Fruit fly (Drosophila melanogaster): Measurements from ENCODE around the gene CG13689.

Gene CG13689

dm6 chr2L:568030-568429 is 34.6 kb upstream of the CG13689 start, which contains the start of the genes Nle and Sf3b1 (continued):
- TF ChIP-seq CG1233 (GFP tag; optimal IDR thresholded peaks at IDR 0.05) = peak; percentile 35
- TF ChIP-seq CG4328 (GFP tag; optimal IDR thresholded peaks at IDR 0.05) = peak; percentile 52
- TF ChIP-seq eve (GFP tag; optimal IDR thresholded peaks at IDR 0.05) = no peak
- TF ChIP-seq dan (GFP tag; IDR thresholded peaks at IDR 0.05) = no peak
- peak; percentile 80 for TF ChIP-seq CG17829 (tag; optimal IDR thresholded peaks at IDR 0.05)
- peak; percentile 47 for TF ChIP-seq CG10979 (tag; optimal IDR thresholded peaks at IDR 0.05)
- peak; percentile 89 for TF ChIP-seq Max (GFP tag; optimal IDR thresholded peaks at IDR 0.05)
- no peak for TF ChIP-seq CG17612 (GFP tag; IDR thresholded peaks at IDR 0.05)
- peak; percentile 95 for TF ChIP-seq CG16813 (GFP tag; IDR thresholded peaks at IDR 0.05; ENCODE audit: partially characterized antibody)
- peak; percentile 40 for TF ChIP-seq CG18262 (tag; optimal IDR thresholded peaks at IDR 0.05)
- no peak for TF ChIP-seq CG6813 (GFP tag; optimal IDR thresholded peaks at IDR 0.05)
- TF ChIP-seq CG13775 (GFP tag; optimal IDR thresholded peaks at IDR 0.05) = peak; percentile 62
- TF ChIP-seq gsb (GFP tag; IDR thresholded peaks at IDR 0.05) = no peak
- TF ChIP-seq luna (GFP tag; optimal IDR thresholded peaks at IDR 0.05) = no peak
- TF ChIP-seq CG12155 (GFP tag; optimal IDR thresholded peaks at IDR 0.05) = peak; percentile 37
- peak; percentile 68 for TF ChIP-seq CG13424 (tag; optimal IDR thresholded peaks at IDR 0.05)
- no peak for TF ChIP-seq Ada2b (GFP tag; IDR thresholded peaks at IDR 0.05)
- peak; percentile 88 for TF ChIP-seq row (GFP tag; IDR thresholded peaks at IDR 0.05)
- TF ChIP-seq nmo (GFP tag; optimal IDR thresholded peaks at IDR 0.05) = peak; percentile 71
- peak; percentile 88 for TF ChIP-seq HLH4C (GFP tag; IDR thresholded peaks at IDR 0.05; ENCODE audit: partially characterized antibody)
- TF ChIP-seq al (GFP tag; IDR thresholded peaks at IDR 0.05) = no peak
- TF ChIP-seq gsb-n (tag; optimal IDR thresholded peaks at IDR 0.05) = no peak
- TF ChIP-seq lilli (GFP tag; optimal IDR thresholded peaks at IDR 0.05) = peak; percentile 64
- TF ChIP-seq nerfin-1 (tag; optimal IDR thresholded peaks at IDR 0.05) = peak; percentile 71
- TF ChIP-seq CG9437 (GFP tag; optimal IDR thresholded peaks at IDR 0.05) = no peak
- no peak for TF ChIP-seq ATbp (GFP tag; optimal IDR thresholded peaks at IDR 0.05)
- no peak for TF ChIP-seq jing (GFP tag; optimal IDR thresholded peaks at IDR 0.05)
- TF ChIP-seq Rfx (GFP tag; IDR thresholded peaks at IDR 0.05) = peak; percentile 41
- TF ChIP-seq CG31441 (GFP tag; IDR thresholded peaks at IDR 0.05) = no peak
- no peak for TF ChIP-seq z (GFP tag; IDR thresholded peaks at IDR 0.05)
- TF ChIP-seq CG8944 (GFP tag; optimal IDR thresholded peaks at IDR 0.05) = peak; percentile 35
- no peak for TF ChIP-seq Neu2 (GFP tag; optimal IDR thresholded peaks at IDR 0.05; ENCODE audit: borderline replicate concordance)
- TF ChIP-seq CG7357 (GFP tag; IDR thresholded peaks at IDR 0.05) = 0 out of 3 replicates have a peak, but pooled peaks have one; percentile 36
- no peak for TF ChIP-seq D (optimal IDR thresholded peaks at IDR 0.05)
- TF ChIP-seq D (GFP tag; optimal IDR thresholded peaks at IDR 0.05) = no peak
- peak; percentile 46 for TF ChIP-seq shn (GFP tag; optimal IDR thresholded peaks at IDR 0.05)
- no peak for TF ChIP-seq fru (optimal IDR thresholded peaks at IDR 0.05)
- no peak for TF ChIP-seq kni (GFP tag; optimal IDR thresholded peaks at IDR 0.05)
- TF ChIP-seq CG6854 (GFP tag; optimal IDR thresholded peaks at IDR 0.05) = no peak
- TF ChIP-seq caup (GFP tag; optimal IDR thresholded peaks at IDR 0.05; ENCODE audit: severe bottlenecking) = no peak
- no peak for TF ChIP-seq CG4707 (GFP tag; optimal IDR thresholded peaks at IDR 0.05)
- TF ChIP-seq hbn (GFP tag; IDR thresholded peaks at IDR 0.05; ENCODE audit: partially characterized antibody) = peak; percentile 97
- peak; percentile 19 for TF ChIP-seq crc (GFP tag; optimal IDR thresholded peaks at IDR 0.05)
- TF ChIP-seq CG11504 (tag; optimal IDR thresholded peaks at IDR 0.05) = no peak
- TF ChIP-seq Hsf (GFP tag; optimal IDR thresholded peaks at IDR 0.05) = peak; percentile 73
- no peak for TF ChIP-seq CG8281 (tag; optimal IDR thresholded peaks at IDR 0.05)
- TF ChIP-seq CG14965 (GFP tag; optimal IDR thresholded peaks at IDR 0.05; ENCODE audit: borderline replicate concordance) = no peak
- no peak for TF ChIP-seq ap (GFP tag; IDR thresholded peaks at IDR 0.05)
- TF ChIP-seq CG11560 (tag; IDR thresholded peaks at IDR 0.05) = peak; percentile 90
- TF ChIP-seq NfI (GFP tag; optimal IDR thresholded peaks at IDR 0.05) = no peak
- TF ChIP-seq CG13287 (GFP tag; IDR thresholded peaks at IDR 0.05; ENCODE audit: partially characterized antibody) = peak; percentile 99

All from whole organism, embryonic.